Fruit fly (Drosophila melanogaster): ENCODE results near the gene CG9265.

The CG9265 gene

DNA sequence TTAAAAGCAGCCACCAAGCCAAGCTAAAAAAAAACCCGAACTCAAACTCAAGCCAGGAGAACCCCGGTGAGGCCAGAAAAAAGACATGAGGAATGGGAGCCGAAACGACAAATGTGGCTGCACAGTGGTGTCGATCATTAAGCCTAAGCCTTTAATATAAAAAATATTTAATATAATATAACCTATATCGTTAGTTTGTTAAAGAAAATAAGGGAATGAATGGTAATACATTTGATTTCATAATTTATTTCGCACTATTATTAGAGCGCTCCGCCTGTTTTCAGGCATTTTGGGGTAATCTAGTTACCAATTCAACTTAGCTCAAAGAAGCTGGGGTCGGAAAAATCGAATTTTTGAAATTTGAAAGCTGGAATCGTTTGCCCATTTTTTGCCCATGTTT lies 51.3 kb downstream of the CG9265 start (continued):
- TF ChIP-seq pan (optimal IDR thresholded peaks at IDR 0.05): no peak
- no peak for TF ChIP-seq pan (GFP tag; optimal IDR thresholded peaks at IDR 0.05 in 1 of 2, IDR thresholded peaks at IDR 0.05 in 1 of 2)
- peak; percentile 15 for TF ChIP-seq CG9727 (GFP tag; optimal IDR thresholded peaks at IDR 0.05)
- TF ChIP-seq tna (GFP tag; IDR thresholded peaks at IDR 0.05; ENCODE audit: partially characterized antibody): no peak
- TF ChIP-seq Pdp1 (GFP tag; optimal IDR thresholded peaks at IDR 0.05): no peak
- TF ChIP-seq NfI (GFP tag; optimal IDR thresholded peaks at IDR 0.05): no peak
- TF ChIP-seq CG8290 (GFP tag; optimal IDR thresholded peaks at IDR 0.05): no peak
- no peak for TF ChIP-seq CG8290 (tag; optimal IDR thresholded peaks at IDR 0.05)
- TF ChIP-seq sens (GFP tag): peak; percentile 65
- no peak for TF ChIP-seq CG4282 (GFP tag; optimal IDR thresholded peaks at IDR 0.05)
- no peak for TF ChIP-seq Mrtf (GFP tag; IDR thresholded peaks at IDR 0.05)
- TF ChIP-seq vnd (GFP tag; IDR thresholded peaks at IDR 0.05; ENCODE audit: partially characterized antibody): no peak
- TF ChIP-seq NK7.1 (GFP tag; optimal IDR thresholded peaks at IDR 0.05): no peak
- TF ChIP-seq Hmr (GFP tag; optimal IDR thresholded peaks at IDR 0.05): no peak
- no peak for TF ChIP-seq Usf (GFP tag; optimal IDR thresholded peaks at IDR 0.05)
- peak; percentile 55 for TF ChIP-seq CG2712 (tag; optimal IDR thresholded peaks at IDR 0.05)
- TF ChIP-seq CG42726 (GFP tag; IDR thresholded peaks at IDR 0.05; ENCODE audit: partially characterized antibody): no peak
- no peak for TF ChIP-seq slp2 (GFP tag; optimal IDR thresholded peaks at IDR 0.05)
- no peak for TF ChIP-seq pum (GFP tag; optimal IDR thresholded peaks at IDR 0.05)
- TF ChIP-seq CG10321 (GFP tag; IDR thresholded peaks at IDR 0.05): no peak
- no peak for TF ChIP-seq Hey (tag; optimal IDR thresholded peaks at IDR 0.05)
- no peak for TF ChIP-seq esg (GFP tag; conservative IDR thresholded peaks at IDR 0.05)
- TF ChIP-seq ab (GFP tag; optimal IDR thresholded peaks at IDR 0.05): no peak
- TF ChIP-seq Antp (GFP tag; optimal IDR thresholded peaks at IDR 0.05): no peak
- no peak for TF ChIP-seq chn (GFP tag; optimal IDR thresholded peaks at IDR 0.05)
- TF ChIP-seq gem (tag; optimal IDR thresholded peaks at IDR 0.05): peak; percentile 41
- no peak for TF ChIP-seq twi (tag; optimal IDR thresholded peaks at IDR 0.05)
- no peak for TF ChIP-seq cg (GFP tag; optimal IDR thresholded peaks at IDR 0.05)
- TF ChIP-seq az2 (GFP tag; optimal IDR thresholded peaks at IDR 0.05): no peak
- TF ChIP-seq sisA (GFP tag; IDR thresholded peaks at IDR 0.05): 0 out of 2 replicates have a peak, but pooled peaks have one; percentile 4
- no peak for TF ChIP-seq sqz (GFP tag; optimal IDR thresholded peaks at IDR 0.05)
- TF ChIP-seq CG7839 (tag; optimal IDR thresholded peaks at IDR 0.05): no peak
- TF ChIP-seq al (GFP tag; IDR thresholded peaks at IDR 0.05): no peak
- TF ChIP-seq CG8281 (tag; optimal IDR thresholded peaks at IDR 0.05): no peak
- TF ChIP-seq repo (GFP tag; optimal IDR thresholded peaks at IDR 0.05): no peak
- no peak for TF ChIP-seq shn (GFP tag; optimal IDR thresholded peaks at IDR 0.05)
- no peak for TF ChIP-seq CG7963 (GFP tag; IDR thresholded peaks at IDR 0.05; ENCODE audit: partially characterized antibody)
- no peak for TF ChIP-seq amos (GFP tag; IDR thresholded peaks at IDR 0.05; ENCODE audit: partially characterized antibody)
- no peak for TF ChIP-seq H2.0 (GFP tag; IDR thresholded peaks at IDR 0.05)
- no peak for TF ChIP-seq cad (GFP tag; optimal IDR thresholded peaks at IDR 0.05)
- no peak for TF ChIP-seq CG14965 (GFP tag; optimal IDR thresholded peaks at IDR 0.05; ENCODE audit: borderline replicate concordance)
- no peak for TF ChIP-seq tll (GFP tag; optimal IDR thresholded peaks at IDR 0.05)
- no peak for TF ChIP-seq Hmx (GFP tag; optimal IDR thresholded peaks at IDR 0.05)
- TF ChIP-seq CG32532 (GFP tag; IDR thresholded peaks at IDR 0.05): no peak
- peak; percentile 1 for TF ChIP-seq fd96Cb (tag; optimal IDR thresholded peaks at IDR 0.05)
- no peak for TF ChIP-seq CG17328 (GFP tag; IDR thresholded peaks at IDR 0.05)
- no peak for TF ChIP-seq CG11696 (GFP tag; IDR thresholded peaks at IDR 0.05)
- TF ChIP-seq en (GFP tag; optimal IDR thresholded peaks at IDR 0.05): no peak
- TF ChIP-seq Fer2 (tag; optimal IDR thresholded peaks at IDR 0.05): no peak
- no peak for TF ChIP-seq peb (GFP tag; IDR thresholded peaks at IDR 0.05)
- no peak for TF ChIP-seq CG11456 (GFP tag; IDR thresholded peaks at IDR 0.05)
- no peak for TF ChIP-seq CG31388 (GFP tag; optimal IDR thresholded peaks at IDR 0.05)
- no peak for TF ChIP-seq CG1832 (GFP tag; optimal IDR thresholded peaks at IDR 0.05)

All from whole organism, embryonic.